Comparison of ENCODE assay signal across 1 fruit fly cellular context in the genomic region with DNA sequence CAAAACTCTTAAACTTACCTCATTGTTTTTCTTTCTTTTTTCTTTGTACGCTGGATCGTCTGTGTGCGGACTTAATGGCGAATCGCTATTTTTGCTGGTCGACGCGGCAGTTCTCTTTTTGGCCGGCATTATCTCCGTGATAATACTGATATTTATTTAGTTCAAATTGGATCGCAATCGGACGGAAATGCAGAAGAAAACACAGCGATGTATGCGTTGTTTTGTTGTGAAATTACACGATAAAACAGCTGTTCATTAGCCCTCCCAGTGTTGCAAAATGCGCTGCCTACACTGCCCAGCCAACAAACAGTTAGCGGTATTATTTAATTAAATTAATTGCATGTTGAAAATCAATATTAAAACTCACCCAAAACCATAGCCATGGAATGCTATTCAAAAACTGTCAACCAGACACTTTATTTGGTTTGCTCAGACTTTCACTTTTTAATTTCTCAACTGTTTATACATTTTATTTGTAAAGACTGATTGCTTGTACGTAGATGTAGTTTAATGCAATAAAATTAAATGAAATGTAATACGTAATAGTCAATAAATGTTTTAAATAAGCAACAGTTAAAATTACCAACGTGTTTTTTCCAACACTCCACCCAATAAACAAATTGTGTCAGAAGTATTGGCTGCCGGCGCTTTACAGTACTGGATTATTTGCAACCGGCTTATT.
TF ChIP-seq lines count a peak whose summit lies in the region.

A gene (minus strand): TSS at position 205 of the 682 bp plus-strand sequence.
A gene (plus strand): TSS at position 431 of the 682 bp plus-strand sequence.

TF ChIP-seq in whole organism, embryonic, 481 proteins besides CTCF, POLR2A, EP300 and RAD21 (continued from another document and continues in another):
- TF ChIP-seq ttk (GFP tag; IDR thresholded peaks at IDR 0.05; lab: Robert Waterston, UW) (peak; percentile 75), nerfin-1 (tag; optimal IDR thresholded peaks at IDR 0.05; lab: Kevin White, UChicago) (peak; percentile 87), MBD-R2 (GFP tag; IDR thresholded peaks at IDR 0.05; lab: Robert Waterston, UW) (peak; percentile 72), Spps (tag; optimal IDR thresholded peaks at IDR 0.05; lab: Kevin White, UChicago) (peak; percentile 87), CG18619 (GFP tag; optimal IDR thresholded peaks at IDR 0.05; lab: Kevin White, UChicago) (peak; percentile 95), Blimp-1 (GFP tag; optimal IDR thresholded peaks at IDR 0.05; lab: Kevin White, UChicago) (peak; percentile 90), CG30431 (GFP tag; optimal IDR thresholded peaks at IDR 0.05; lab: Kevin White, UChicago) (peak; percentile 94), YL-1 (GFP tag; optimal IDR thresholded peaks at IDR 0.05; lab: Kevin White, UChicago) (peak; percentile 88), D (optimal IDR thresholded peaks at IDR 0.05; lab: Kevin White, UChicago) (no peak), D (GFP tag; optimal IDR thresholded peaks at IDR 0.05; lab: Kevin White, UChicago) (peak; percentile 92), CG17186 (GFP tag; optimal IDR thresholded peaks at IDR 0.05; lab: Kevin White, UChicago) (peak; percentile 87), CG12071 (GFP tag; optimal IDR thresholded peaks at IDR 0.05; lab: Kevin White, UChicago) (peak; percentile 83), BtbVII (GFP tag; optimal IDR thresholded peaks at IDR 0.05; lab: Kevin White, UChicago) (peak; percentile 91), luna (GFP tag; optimal IDR thresholded peaks at IDR 0.05; lab: Kevin White, UChicago) (peak; percentile 91), CG13624 (GFP tag; optimal IDR thresholded peaks at IDR 0.05; lab: Kevin White, UChicago) (peak; percentile 95), CG16779 (GFP tag; IDR thresholded peaks at IDR 0.05; lab: Robert Waterston, UW) (0 out of 2 replicates have a peak, but pooled peaks have one; percentile 41), ro (GFP tag; IDR thresholded peaks at IDR 0.05; lab: Robert Waterston, UW) (no peak; the same call in 1 of the 2 replicates), Deaf1 (tag; optimal IDR thresholded peaks at IDR 0.05; lab: Kevin White, UChicago) (peak; percentile 74), CG18764 (GFP tag; optimal IDR thresholded peaks at IDR 0.05; lab: Kevin White, UChicago) (peak; percentile 92), sens-2 (GFP tag; IDR thresholded peaks at IDR 0.05; lab: Robert Waterston, UW) (peak; percentile 72), Dip2 (GFP tag; IDR thresholded peaks at IDR 0.05; lab: Robert Waterston, UW) (no peak), salm (tag; optimal IDR thresholded peaks at IDR 0.05; lab: Kevin White, UChicago) (peak; percentile 78), dysf (GFP tag; IDR thresholded peaks at IDR 0.05; lab: Robert Waterston, UW) (peak; percentile 88), CG11456 (GFP tag; IDR thresholded peaks at IDR 0.05; lab: Robert Waterston, UW) (peak; percentile 87), E2f2 (GFP tag; IDR thresholded peaks at IDR 0.05; lab: Robert Waterston, UW) (peak; percentile 63), dmrt11E (tag; optimal IDR thresholded peaks at IDR 0.05; lab: Kevin White, UChicago) (peak; percentile 86), CG4854 (GFP tag; optimal IDR thresholded peaks at IDR 0.05; lab: Kevin White, UChicago) (peak; percentile 95), CG18262 (tag; optimal IDR thresholded peaks at IDR 0.05; lab: Kevin White, UChicago) (peak; percentile 93), NK7.1 (GFP tag; optimal IDR thresholded peaks at IDR 0.05; lab: Kevin White, UChicago) (peak; percentile 87), CG3995 (GFP tag; optimal IDR thresholded peaks at IDR 0.05; lab: Kevin White, UChicago) (peak; percentile 64), CG11560 (tag; IDR thresholded peaks at IDR 0.05; lab: Robert Waterston, UW) (peak; percentile 59; the same call in 1 of the 3 replicates), kni (GFP tag; optimal IDR thresholded peaks at IDR 0.05; lab: Kevin White, UChicago) (peak; percentile 78), gcm2 (GFP tag; optimal IDR thresholded peaks at IDR 0.05; lab: Kevin White, UChicago) (peak; percentile 86), crc (GFP tag; optimal IDR thresholded peaks at IDR 0.05; lab: Kevin White, UChicago) (peak; percentile 91), row (GFP tag; IDR thresholded peaks at IDR 0.05; lab: Robert Waterston, UW) (peak; percentile 88), h (optimal IDR thresholded peaks at IDR 0.05; lab: Kevin White, UChicago) (no peak), CG10565 (GFP tag; optimal IDR thresholded peaks at IDR 0.05; lab: Kevin White, UChicago) (peak; percentile 89), CG13775 (GFP tag; optimal IDR thresholded peaks at IDR 0.05; lab: Kevin White, UChicago) (peak; percentile 96), btn (GFP tag; optimal IDR thresholded peaks at IDR 0.05; lab: Kevin White, UChicago) (peak; percentile 91), unc-4 (GFP tag; IDR thresholded peaks at IDR 0.05; lab: Robert Waterston, UW; ENCODE audit: partially characterized antibody) (peak; percentile 32; the same call in 1 of the 2 replicates), CG4328 (GFP tag; optimal IDR thresholded peaks at IDR 0.05; lab: Kevin White, UChicago) (peak; percentile 91), CG11723 (GFP tag; optimal IDR thresholded peaks at IDR 0.05; lab: Kevin White, UChicago) (peak; percentile 88), Usf (GFP tag; optimal IDR thresholded peaks at IDR 0.05; lab: Kevin White, UChicago) (peak; percentile 86), pnt (GFP tag; optimal IDR thresholded peaks at IDR 0.05; lab: Kevin White, UChicago) (peak; percentile 89), Scr (GFP tag; IDR thresholded peaks at IDR 0.05; lab: Robert Waterston, UW; ENCODE audit: partially characterized antibody) (no peak), Hmr (GFP tag; optimal IDR thresholded peaks at IDR 0.05; lab: Kevin White, UChicago) (peak; percentile 96), Hey (tag; optimal IDR thresholded peaks at IDR 0.05; lab: Kevin White, UChicago) (peak; percentile 69), CG42726 (GFP tag; IDR thresholded peaks at IDR 0.05; lab: Robert Waterston, UW; ENCODE audit: partially characterized antibody) (no peak), CG17802 (tag; optimal IDR thresholded peaks at IDR 0.05; lab: Kevin White, UChicago) (peak; percentile 71), insv (GFP tag; optimal IDR thresholded peaks at IDR 0.05; lab: Kevin White, UChicago) (peak in 1 of 2 experiments; percentile 74), Sox100B (GFP tag; optimal IDR thresholded peaks at IDR 0.05; lab: Kevin White, UChicago) (peak; percentile 94), D19A (tag; optimal IDR thresholded peaks at IDR 0.05; lab: Kevin White, UChicago) (peak; percentile 86), inv (GFP tag; IDR thresholded peaks at IDR 0.05; lab: Robert Waterston, UW; ENCODE audit: partially characterized antibody) (no peak), CG4617 (GFP tag; optimal IDR thresholded peaks at IDR 0.05; lab: Kevin White, UChicago; ENCODE audit: borderline replicate concordance) (peak; percentile 93), run (tag; optimal IDR thresholded peaks at IDR 0.05; lab: Kevin White, UChicago) (peak; percentile 58), Bteb2 (GFP tag; optimal IDR thresholded peaks at IDR 0.05; lab: Kevin White, UChicago) (peak; percentile 94), MESR4 (GFP tag; optimal IDR thresholded peaks at IDR 0.05; lab: Kevin White, UChicago) (peak; percentile 31), ewg (GFP tag; optimal IDR thresholded peaks at IDR 0.05; lab: Kevin White, UChicago) (peak; percentile 87), danr (GFP tag; IDR thresholded peaks at IDR 0.05; lab: Robert Waterston, UW) (peak; percentile 81), fd64A (GFP tag; optimal IDR thresholded peaks at IDR 0.05; lab: Kevin White, UChicago) (peak; percentile 81), dan (GFP tag; IDR thresholded peaks at IDR 0.05; lab: Robert Waterston, UW) (no peak), Oaz (GFP tag; IDR thresholded peaks at IDR 0.05; lab: Robert Waterston, UW) (peak; percentile 70), CG32772 (GFP tag; IDR thresholded peaks at IDR 0.05; lab: Robert Waterston, UW) (peak; percentile 86), CG1602 (GFP tag; optimal IDR thresholded peaks at IDR 0.05; lab: Kevin White, UChicago) (peak; percentile 94), CG10979 (tag; optimal IDR thresholded peaks at IDR 0.05; lab: Kevin White, UChicago) (peak; percentile 90), NC2α (GFP tag; optimal IDR thresholded peaks at IDR 0.05; lab: Kevin White, UChicago) (peak; percentile 84), CG3838 (GFP tag; optimal IDR thresholded peaks at IDR 0.05; lab: Kevin White, UChicago) (peak; percentile 84), ase (GFP tag; IDR thresholded peaks at IDR 0.05; lab: Robert Waterston, UW) (peak; percentile 79), vfl (GFP tag; optimal IDR thresholded peaks at IDR 0.05; lab: Kevin White, UChicago) (peak; percentile 93), slbo (GFP tag; IDR thresholded peaks at IDR 0.05; lab: Robert Waterston, UW) (peak; percentile 88), kay (GFP tag; optimal IDR thresholded peaks at IDR 0.05; lab: Kevin White, UChicago) (peak; percentile 93), nau (GFP tag; optimal IDR thresholded peaks at IDR 0.05; lab: Kevin White, UChicago) (peak; percentile 92), NfI (GFP tag; optimal IDR thresholded peaks at IDR 0.05; lab: Kevin White, UChicago) (peak; percentile 95), CG34422 (GFP tag; IDR thresholded peaks at IDR 0.05; lab: Robert Waterston, UW) (peak; percentile 87), CG6791 (GFP tag; IDR thresholded peaks at IDR 0.05; lab: Robert Waterston, UW; ENCODE audit: partially characterized antibody) (no peak; the same call in 2 of the 3 replicates), slou (GFP tag; optimal IDR thresholded peaks at IDR 0.05; lab: Kevin White, UChicago) (peak; percentile 90), ems (GFP tag; optimal IDR thresholded peaks at IDR 0.05; lab: Kevin White, UChicago) (peak; percentile 96), CG4707 (GFP tag; optimal IDR thresholded peaks at IDR 0.05; lab: Kevin White, UChicago) (peak; percentile 63), CG18599 (GFP tag; optimal IDR thresholded peaks at IDR 0.05; lab: Kevin White, UChicago) (peak; percentile 95), HmgZ (tag; optimal IDR thresholded peaks at IDR 0.05; lab: Kevin White, UChicago) (peak; percentile 96), CG9437 (GFP tag; optimal IDR thresholded peaks at IDR 0.05; lab: Kevin White, UChicago) (peak; percentile 92), sens (GFP tag; lab: Kevin White, UChicago) (peak; percentile 99), lov (optimal IDR thresholded peaks at IDR 0.05; lab: Kevin White, UChicago) (no peak), lov (GFP tag; IDR thresholded peaks at IDR 0.05; lab: Robert Waterston, UW) (peak; percentile 49; the same call in 1 of the 3 replicates), Ravus (GFP tag; IDR thresholded peaks at IDR 0.05; lab: Robert Waterston, UW) (peak; percentile 76), Dbx (GFP tag; IDR thresholded peaks at IDR 0.05; lab: Robert Waterston, UW) (peak; percentile 90), pho (GFP tag; optimal IDR thresholded peaks at IDR 0.05; lab: Kevin White, UChicago) (peak; percentile 96), CG14860 (GFP tag; IDR thresholded peaks at IDR 0.05; lab: Robert Waterston, UW; ENCODE audit: partially characterized antibody) (no peak), tx (GFP tag; optimal IDR thresholded peaks at IDR 0.05; lab: Kevin White, UChicago) (peak; percentile 92), esg (GFP tag; conservative IDR thresholded peaks at IDR 0.05; lab: Robert Waterston, UW) (peak; percentile 83), CG4820 (GFP tag; optimal IDR thresholded peaks at IDR 0.05; lab: Kevin White, UChicago) (peak; percentile 93), pb (GFP tag; optimal IDR thresholded peaks at IDR 0.05; lab: Kevin White, UChicago) (peak; percentile 81), ci (GFP tag; IDR thresholded peaks at IDR 0.05; lab: Robert Waterston, UW) (peak; percentile 84), Ets65A (GFP tag; lab: Kevin White, UChicago) (peak; percentile 99), fru (optimal IDR thresholded peaks at IDR 0.05; lab: Kevin White, UChicago) (no peak), gfzf (GFP tag; optimal IDR thresholded peaks at IDR 0.05; lab: Kevin White, UChicago) (peak; percentile 23), psq (GFP tag; optimal IDR thresholded peaks at IDR 0.05; lab: Kevin White, UChicago) (peak; percentile 86), Hsf (GFP tag; optimal IDR thresholded peaks at IDR 0.05; lab: Kevin White, UChicago) (peak; percentile 97), CrebB (tag; optimal IDR thresholded peaks at IDR 0.05; lab: Kevin White, UChicago) (peak; percentile 83), CG7963 (GFP tag; IDR thresholded peaks at IDR 0.05; lab: Robert Waterston, UW; ENCODE audit: partially characterized antibody) (no peak), CG12391 (tag; optimal IDR thresholded peaks at IDR 0.05; lab: Kevin White, UChicago) (peak; percentile 96), CG5180 (GFP tag; optimal IDR thresholded peaks at IDR 0.05; lab: Kevin White, UChicago) (peak; percentile 82), CG2199 (GFP tag; IDR thresholded peaks at IDR 0.05; lab: Robert Waterston, UW) (0 out of 3 replicates have a peak, but pooled peaks have one; percentile 43), nmo (GFP tag; optimal IDR thresholded peaks at IDR 0.05; lab: Kevin White, UChicago) (peak; percentile 96), CG11247 (GFP tag; IDR thresholded peaks at IDR 0.05; lab: Robert Waterston, UW) (peak; percentile 88), az2 (GFP tag; optimal IDR thresholded peaks at IDR 0.05; lab: Kevin White, UChicago) (peak; percentile 96), pros (GFP tag; optimal IDR thresholded peaks at IDR 0.05; lab: Kevin White, UChicago) (no peak), CG2202 (tag; optimal IDR thresholded peaks at IDR 0.05; lab: Kevin White, UChicago) (peak; percentile 83), CG17328 (GFP tag; IDR thresholded peaks at IDR 0.05; lab: Robert Waterston, UW) (peak; percentile 81), CG16813 (GFP tag; IDR thresholded peaks at IDR 0.05; lab: Robert Waterston, UW; ENCODE audit: partially characterized antibody) (no peak), jing (GFP tag; optimal IDR thresholded peaks at IDR 0.05; lab: Kevin White, UChicago) (peak; percentile 92), corto (GFP tag; optimal IDR thresholded peaks at IDR 0.05; lab: Kevin White, UChicago) (peak; percentile 76), CG2875 (GFP tag; optimal IDR thresholded peaks at IDR 0.05; lab: Kevin White, UChicago) (peak; percentile 90), CG10959 (GFP tag; IDR thresholded peaks at IDR 0.05; lab: Robert Waterston, UW) (peak; percentile 59; the same call in 1 of the 2 replicates), CG4404 (GFP tag; IDR thresholded peaks at IDR 0.05; lab: Robert Waterston, UW) (peak; percentile 73), maf-S (GFP tag; optimal IDR thresholded peaks at IDR 0.05; lab: Kevin White, UChicago) (peak; percentile 94), sr (GFP tag; IDR thresholded peaks at IDR 0.05; lab: Robert Waterston, UW) (0 out of 3 replicates have a peak, but pooled peaks have one; percentile 25), fd96Cb (tag; optimal IDR thresholded peaks at IDR 0.05; lab: Kevin White, UChicago) (peak; percentile 89), Dip3 (GFP tag; optimal IDR thresholded peaks at IDR 0.05; lab: Kevin White, UChicago) (peak; percentile 96), Fer1 (GFP tag; optimal IDR thresholded peaks at IDR 0.05; lab: Kevin White, UChicago) (peak; percentile 94)
